Fruit fly (Drosophila melanogaster) whole organism, embryonic: ENCODE data around the gene CG31267.

Source experiments
- CG12942 ChIP-seq: fragments of 200-800 bp; sonication (Bioruptor generic); optimal IDR thresholded peaks from 3 replicates; lab custom pipeline; 2016; ENCODE audit warnings: missing biosample characterization, missing genetic modification characterization
- CG14860 ChIP-seq: fragments of 200-800 bp; sonication (Bioruptor generic); IDR thresholded peaks from 3 replicates; pipeline ENCODE4 v1.3.6; 2022; ENCODE audit warnings: missing biosample characterization, missing genetic modification characterization; ENCODE audit not compliant: partially characterized antibody
- CG2199 ChIP-seq: fragments of 200-800 bp; sonication (Bioruptor generic); IDR thresholded peaks from 3 replicates; pipeline ENCODE4 v1.3.6; 2022; ENCODE audit warnings: missing biosample characterization, missing genetic modification characterization
- CG2678 ChIP-seq: fragments of 200-800 bp; sonication (Bioruptor generic); optimal IDR thresholded peaks from 3 replicates; lab custom pipeline; 2019; ENCODE audit warnings: missing biosample characterization, mild to moderate bottlenecking, missing genetic modification characterization, moderate library complexity
- Dref ChIP-seq: fragments of 200-800 bp; sonication (Bioruptor generic); IDR thresholded peaks from 2 replicates; pipeline ENCODE4 v1.3.6; 2022; ENCODE audit warnings: missing biosample characterization, missing genetic modification characterization
- Ravus ChIP-seq: fragments of 200-800 bp; sonication (Bioruptor generic); IDR thresholded peaks from 2 replicates; pipeline ENCODE4 v1.3.6; 2022; ENCODE audit warnings: missing biosample characterization, missing genetic modification characterization
- Taf1 ChIP-seq: fragments of 200-800 bp; sonication (Bioruptor generic); IDR thresholded peaks from 2 replicates; pipeline ENCODE4 v1.3.6; 2022; ENCODE audit warnings: missing biosample characterization, missing genetic modification characterization
- aop ChIP-seq: fragments of 200-800 bp; sonication (Bioruptor generic); IDR thresholded peaks from 2 replicates; pipeline ENCODE4 v1.3.6; 2022; ENCODE audit warnings: missing biosample characterization, missing genetic modification characterization
- bsh ChIP-seq, 2 experiments: fragments of 200-800 bp; sonication (Bioruptor generic); optimal IDR thresholded peaks; 2 replicates each; lab custom pipeline; 2017 to 2018; ENCODE audit warnings: mild to moderate bottlenecking in 2 of 2, missing biosample characterization in 2 of 2, missing genetic modification characterization in 2 of 2, moderate library complexity in 1 of 2
- mld ChIP-seq: fragments of 200-800 bp; sonication (Bioruptor generic); IDR thresholded peaks from 3 replicates; pipeline ENCODE4 v1.3.6; 2022; ENCODE audit warnings: missing biosample characterization, missing genetic modification characterization; ENCODE audit not compliant: partially characterized antibody
- pnt ChIP-seq: fragments of 200-800 bp; sonication (Bioruptor generic); optimal IDR thresholded peaks from 3 replicates; lab custom pipeline; 2016; ENCODE audit warnings: missing biosample characterization, missing genetic modification characterization
- shn ChIP-seq: fragments of 200-800 bp; sonication (Bioruptor generic); optimal IDR thresholded peaks from 3 replicates; lab custom pipeline; 2016; ENCODE audit warnings: missing biosample characterization, missing genetic modification characterization
- ttk ChIP-seq: fragments of 200-800 bp; sonication (Bioruptor generic); IDR thresholded peaks from 2 replicates; pipeline ENCODE4 v2.1.2; 2022; ENCODE audit warnings: missing biosample characterization, missing genetic modification characterization
- usp ChIP-seq: fragments of >200 bp; optimal IDR thresholded peaks from 2 replicates; lab custom pipeline; 2017; ENCODE audit warnings: missing biosample characterization, missing genetic modification characterization

DNA sequence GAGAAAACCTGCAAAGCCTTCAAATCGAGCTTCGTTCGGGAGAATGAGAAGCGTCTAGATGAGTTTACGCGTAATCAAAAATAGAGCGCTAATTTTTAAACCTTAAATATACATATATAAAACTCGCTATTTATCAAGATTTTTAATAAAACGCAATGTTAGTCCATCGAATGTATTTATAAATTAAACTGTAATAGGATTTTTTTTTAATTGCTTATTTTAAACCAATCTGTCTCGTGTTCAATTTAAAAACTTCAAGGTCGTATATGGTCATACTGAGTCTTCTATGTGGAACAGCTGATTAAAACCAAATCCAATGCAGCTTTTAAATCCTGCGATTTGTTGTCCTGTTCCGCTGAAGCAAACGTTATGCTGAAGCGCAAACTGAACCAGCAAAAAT lies 16.3 kb downstream of the CG31267 start, which contains the start of gene Smug:
- TF ChIP-seq Taf1 (no peak), shn (GFP tag; lab: Kevin White, UChicago) (no peak), Ravus (no peak), CG12942 (no peak), CG14860 (GFP tag; lab: Robert Waterston, UW) (no peak), ttk (GFP tag; lab: Robert Waterston, UW) (no peak), CG2678 (tag; lab: Kevin White, UChicago) (no peak), pnt (GFP tag; lab: Kevin White, UChicago) (no peak), aop (no peak), mld (no peak), bsh (GFP tag; optimal IDR thresholded peaks at IDR 0.05; lab: Kevin White, UChicago) (no peak), CG2199 (GFP tag; lab: Robert Waterston, UW) (no peak), usp (GFP tag; lab: Kevin White, UChicago) (no peak), Dref (GFP tag; lab: Robert Waterston, UW) (no peak)
